Worm (Caenorhabditis elegans) whole organism, midembryonic: ENCODE measurements around the gene saeg-2.

Experiments
- T22C8.4 ChIP-seq: fragments of 200-800 bp; sonication (Bioruptor generic); IDR thresholded peaks from 2 replicates; pipeline ENCODE4 v1.3.6; 2022; ENCODE audit warnings: missing genetic modification characterization, missing compliant biosample characterization
- flt-1 ChIP-seq: fragments of 200-800 bp; sonication (Bioruptor generic); IDR thresholded peaks from 2 replicates; pipeline ENCODE4 v1.3.6; 2022; ENCODE audit warnings: missing genetic modification characterization, missing compliant biosample characterization
- tab-1 ChIP-seq: fragments of 200-800 bp; sonication (Bioruptor generic); IDR thresholded peaks from 2 replicates; pipeline ENCODE4 v1.3.6; 2022; ENCODE audit warnings: missing genetic modification characterization, missing compliant biosample characterization
- ztf-23 ChIP-seq: fragments of 200-800 bp; sonication (Bioruptor generic); IDR thresholded peaks from 2 replicates; pipeline ENCODE4 v1.3.6; 2022; ENCODE audit warnings: missing genetic modification reagents, missing genetic modification characterization, missing compliant biosample characterization
- ztf-29 ChIP-seq: fragments of 200-800 bp; sonication (Bioruptor generic); IDR thresholded peaks from 2 replicates; pipeline ENCODE4 v1.3.6; 2022; ENCODE audit warnings: missing genetic modification reagents, missing genetic modification characterization, missing compliant biosample characterization

DNA sequence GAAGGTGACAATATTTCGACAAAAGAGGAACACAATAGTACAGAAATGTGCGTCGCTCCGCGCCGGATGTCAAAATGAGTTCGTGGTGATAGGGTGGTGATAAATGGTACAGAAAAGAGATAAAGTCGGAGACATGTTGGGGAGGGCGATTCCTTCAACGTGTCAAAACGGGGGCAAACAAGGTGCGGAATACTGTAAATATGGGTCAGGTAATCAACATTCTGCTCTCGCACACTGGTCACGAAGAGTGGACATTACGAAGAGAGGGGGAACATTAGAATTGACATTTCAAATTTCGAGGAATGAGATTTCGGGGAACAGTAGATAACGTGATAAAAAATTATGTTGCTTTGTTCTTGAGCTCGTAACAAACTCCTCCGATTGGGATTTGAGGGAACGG is 40.6 kb upstream of the saeg-2 start, which contains the start of gene ZC84.6:
- TF ChIP-seq ztf-23 (no peak), flt-1 (GFP tag; lab: Robert Waterston, UW) (no peak), T22C8.4 (no peak), ztf-29 (GFP tag; lab: Robert Waterston, UW) (no peak), tab-1 (GFP tag; lab: Robert Waterston, UW) (no peak)
